Worm (Caenorhabditis elegans) whole organism, L1 larva: ENCODE measurements around the gene R12B2.8.
A peak's percentile ranks its signal among the peaks of the same experiment; 100 is the strongest.

ENCODE experiments used
- C34B4.2 ChIP-seq: sonication (generic microtip); optimal IDR thresholded peaks from 2 replicates; lab custom pipeline; 2017; ENCODE audit warnings: mild to moderate bottlenecking, missing genetic modification characterization, missing compliant biosample characterization
- alr-1 ChIP-seq: fragments of 200-800 bp; sonication (Bioruptor generic); optimal IDR thresholded peaks from 2 replicates; lab custom pipeline; 2018; ENCODE audit warnings: borderline replicate concordance, mild to moderate bottlenecking, missing genetic modification characterization, missing compliant biosample characterization
- ama-1 ChIP-seq: fragments of 150-350 bp; optimal IDR thresholded peaks from 2 replicates; lab custom pipeline; 2014
- blmp-1 ChIP-seq: fragments of 150-350 bp; optimal IDR thresholded peaks from 2 replicates; lab custom pipeline; 2014; ENCODE audit warnings: missing biosample characterization, missing genetic modification characterization
- ceh-63 ChIP-seq: fragments of 200-800 bp; sonication (Bioruptor generic); optimal IDR thresholded peaks from 2 replicates; lab custom pipeline; 2018; ENCODE audit warnings: mild to moderate bottlenecking, missing genetic modification characterization, missing compliant biosample characterization
- ceh-90 ChIP-seq: sonication (generic microtip); optimal IDR thresholded peaks from 2 replicates; lab custom pipeline; 2016; ENCODE audit warnings: missing genetic modification characterization, missing compliant biosample characterization
- dpl-1 ChIP-seq, 3 experiments: fragments of 150-350 bp in 2 of 3; sonication (generic microtip) in 1 of 3; optimal IDR thresholded peaks; 2 replicates each; lab custom pipeline; 2014 to 2017; ENCODE audit warnings: missing biosample characterization in 3 of 3, missing genetic modification characterization in 3 of 3, missing genetic modification reagents in 3 of 3
- efl-1 ChIP-seq, 4 experiments: fragments of 150-350 bp; optimal IDR thresholded peaks in 3 of 4; peaks in 1 of 4; 1 replicate in 1 of 4; 2 replicates in 3 of 4; lab custom pipeline; 2014; ENCODE audit warnings: missing biosample characterization in 2 of 4, missing genetic modification characterization in 2 of 4, missing genetic modification reagents in 2 of 4
- egl-27 ChIP-seq, 2 experiments: fragments of 150-350 bp in 1 of 2; sonication (generic microtip); optimal IDR thresholded peaks; 3 replicates each; lab custom pipeline; 2017 to 2018; ENCODE audit warnings: missing biosample characterization in 2 of 2, missing genetic modification characterization in 2 of 2, missing genetic modification reagents in 2 of 2
- elt-2 ChIP-seq: sonication (generic microtip); optimal IDR thresholded peaks from 2 replicates; lab custom pipeline; 2016; ENCODE audit warnings: missing genetic modification characterization, mild to moderate bottlenecking, inconsistent platforms, missing compliant biosample characterization, missing genetic modification reagents
- elt-3 ChIP-seq, 6 experiments: fragments of 150-350 bp in 1 of 6; sonication (generic microtip); optimal IDR thresholded peaks; 2 replicates each; lab custom pipeline; 2017 to 2018; ENCODE audit warnings: missing biosample characterization in 6 of 6, missing genetic modification characterization in 6 of 6, inconsistent platforms in 1 of 6
- ets-5 ChIP-seq: fragments of 200-800 bp; sonication (Bioruptor generic); IDR thresholded peaks from 2 replicates; pipeline ENCODE4 v1.3.6; 2022; ENCODE audit warnings: missing genetic modification characterization, missing compliant biosample characterization
- hlh-17 ChIP-seq: fragments of 200-800 bp; sonication (Bioruptor generic); optimal IDR thresholded peaks from 2 replicates; lab custom pipeline; 2018; ENCODE audit warnings: missing genetic modification characterization, mild to moderate bottlenecking, missing compliant biosample characterization, moderate library complexity, borderline replicate concordance
- hpl-2 ChIP-seq: fragments of 150-350 bp; optimal IDR thresholded peaks from 2 replicates; lab custom pipeline; 2014; ENCODE audit warnings: missing biosample characterization, missing genetic modification reagents, missing genetic modification characterization
- jun-1 ChIP-seq: fragments of 150-350 bp; optimal IDR thresholded peaks from 2 replicates; lab custom pipeline; 2014; ENCODE audit warnings: missing biosample characterization, missing genetic modification reagents, missing genetic modification characterization
- lin-14 ChIP-seq: fragments of 200-800 bp; sonication (Bioruptor generic); optimal IDR thresholded peaks from 2 replicates; lab custom pipeline; 2018; ENCODE audit warnings: mild to moderate bottlenecking, missing genetic modification characterization, moderate library complexity, missing compliant biosample characterization
- lin-35 ChIP-seq, 2 experiments: fragments of 150-350 bp; optimal IDR thresholded peaks; 2 replicates each; lab custom pipeline; 2014; ENCODE audit warnings: missing biosample characterization in 2 of 2, missing genetic modification characterization in 2 of 2, missing genetic modification reagents in 2 of 2
- lin-39 ChIP-seq: fragments of 150-350 bp; optimal IDR thresholded peaks from 2 replicates; lab custom pipeline; 2014; ENCODE audit warnings: missing biosample characterization, missing genetic modification reagents, missing genetic modification characterization
- mab-9 ChIP-seq: fragments of 200-800 bp; sonication (Bioruptor generic); IDR thresholded peaks from 2 replicates; pipeline ENCODE4 v1.3.6; 2022; ENCODE audit warnings: missing genetic modification reagents, missing genetic modification characterization, missing compliant biosample characterization
- mdl-1 ChIP-seq, 2 experiments: fragments of 150-350 bp; optimal IDR thresholded peaks; 2 replicates each; lab custom pipeline; 2014 to 2017; ENCODE audit warnings: missing biosample characterization in 2 of 2, missing genetic modification characterization in 2 of 2, inconsistent platforms in 1 of 2
- mef-2 ChIP-seq: fragments of 150-350 bp; optimal IDR thresholded peaks from 2 replicates; lab custom pipeline; 2014; ENCODE audit warnings: missing biosample characterization, missing genetic modification characterization
- mep-1 ChIP-seq: fragments of 150-350 bp; optimal IDR thresholded peaks from 2 replicates; lab custom pipeline; 2014; ENCODE audit warnings: missing biosample characterization, missing genetic modification characterization
- nhr-11 ChIP-seq: fragments of 150-350 bp; optimal IDR thresholded peaks from 2 replicates; lab custom pipeline; 2014; ENCODE audit warnings: missing biosample characterization, missing genetic modification characterization
- nhr-12 ChIP-seq: sonication (generic microtip); optimal IDR thresholded peaks from 2 replicates; lab custom pipeline; 2017; ENCODE audit warnings: missing biosample characterization, missing genetic modification characterization
- nhr-19 ChIP-seq: fragments of 200-800 bp; sonication (Bioruptor generic); conservative IDR thresholded peaks from 2 replicates; pipeline ENCODE4 v1.3.6; 2022; ENCODE audit warnings: missing genetic modification characterization, missing compliant biosample characterization
- nhr-20 ChIP-seq: sonication (generic microtip); optimal IDR thresholded peaks from 2 replicates; lab custom pipeline; 2016; ENCODE audit warnings: mild to moderate bottlenecking, missing genetic modification characterization, missing compliant biosample characterization
- nhr-76 ChIP-seq: sonication (generic microtip); optimal IDR thresholded peaks from 2 replicates; lab custom pipeline; 2017; ENCODE audit warnings: missing biosample characterization, missing genetic modification characterization
- nhr-84 ChIP-seq: sonication (generic microtip); optimal IDR thresholded peaks from 2 replicates; lab custom pipeline; 2017; ENCODE audit warnings: missing biosample characterization, missing genetic modification characterization
- nhr-85 ChIP-seq: sonication (generic microtip); peaks from one replicate; lab custom pipeline; 2016; ENCODE audit warnings: missing genetic modification characterization, inconsistent platforms, missing compliant biosample characterization
- nhr-90 ChIP-seq: sonication (generic microtip); optimal IDR thresholded peaks from 2 replicates; lab custom pipeline; 2016; ENCODE audit warnings: mild to moderate bottlenecking, missing genetic modification characterization, missing compliant biosample characterization; ENCODE audit not compliant: poor library complexity
- pag-3 ChIP-seq: sonication (generic microtip); optimal IDR thresholded peaks from 2 replicates; lab custom pipeline; 2017; ENCODE audit warnings: missing genetic modification characterization, mild to moderate bottlenecking, missing compliant biosample characterization, antibody characterized with exemption, borderline replicate concordance; ENCODE audit not compliant: insufficient read depth
- pax-3 ChIP-seq: fragments of 200-800 bp; sonication (Bioruptor generic); optimal IDR thresholded peaks from 2 replicates; lab custom pipeline; 2018; ENCODE audit warnings: mild to moderate bottlenecking, missing genetic modification characterization, moderate library complexity, missing compliant biosample characterization
- rnt-1 ChIP-seq: sonication (generic microtip); optimal IDR thresholded peaks from 2 replicates; lab custom pipeline; 2016; ENCODE audit warnings: mild to moderate bottlenecking, missing genetic modification characterization, moderate library complexity, missing compliant biosample characterization
- snpc-4 ChIP-seq: fragments of 150-350 bp; optimal IDR thresholded peaks from 2 replicates; lab custom pipeline; 2014; ENCODE audit warnings: missing biosample characterization, missing genetic modification characterization
- snu-23 ChIP-seq: sonication (generic microtip); optimal IDR thresholded peaks from 2 replicates; lab custom pipeline; 2016; ENCODE audit warnings: missing genetic modification characterization, missing compliant biosample characterization
- tbx-2 ChIP-seq: sonication (generic microtip); optimal IDR thresholded peaks from 2 replicates; lab custom pipeline; 2016; ENCODE audit warnings: missing genetic modification characterization, missing compliant biosample characterization
- tlp-1 ChIP-seq: fragments of 150-350 bp; optimal IDR thresholded peaks from 2 replicates; lab custom pipeline; 2014; ENCODE audit warnings: missing biosample characterization, missing genetic modification characterization
- unc-130 ChIP-seq: fragments of 150-350 bp; optimal IDR thresholded peaks from 2 replicates; lab custom pipeline; 2017; ENCODE audit warnings: missing biosample characterization, missing genetic modification characterization, inconsistent platforms
- unc-86 ChIP-seq: sonication (generic microtip); optimal IDR thresholded peaks from 2 replicates; lab custom pipeline; 2016; ENCODE audit warnings: missing genetic modification characterization, missing compliant biosample characterization
- ztf-11 ChIP-seq, 2 experiments: sonication (generic microtip); optimal IDR thresholded peaks; 2 replicates each; lab custom pipeline; 2016 to 2017; ENCODE audit warnings: missing genetic modification characterization in 2 of 2, missing biosample characterization in 1 of 2, missing compliant biosample characterization in 1 of 2

R12B2.8 gene

ce11 chrIII:5802971-5803370 is 20.7 kb upstream of the R12B2.8 start, which contains the start of the genes polq-1 and him-10 (continued):
- TF ChIP-seq egl-27 (tag; optimal IDR thresholded peaks at IDR 0.05; lab: Kevin White, UChicago) (no peak), ets-5 (GFP tag; lab: Robert Waterston, UW) (no peak), jun-1 (tag; lab: Kevin White, UChicago) (no peak), mdl-1 (tag; optimal IDR thresholded peaks at IDR 0.05; lab: Kevin White, UChicago) (no peak), ama-1 (lab: Kevin White, UChicago) (no peak)

ce11 chrIII:5805273-5805672 is 18.4 kb upstream of the R12B2.8 start, which contains the start of gene R12B2.3:
TSS of gene R12B2.3 (plus strand) at chrIII:5805573.
- TF ChIP-seq pag-3 (tag; lab: Kevin White, UChicago): no peak
- no peak for TF ChIP-seq egl-27 (tag; optimal IDR thresholded peaks at IDR 0.05; lab: Kevin White, UChicago)
- no peak for TF ChIP-seq mef-2 (tag; lab: Kevin White, UChicago)
- TF ChIP-seq rnt-1 (tag; lab: Kevin White, UChicago): no peak
- no peak for TF ChIP-seq nhr-84 (tag; lab: Kevin White, UChicago)
- TF ChIP-seq ztf-11 (tag; optimal IDR thresholded peaks at IDR 0.05; lab: Kevin White, UChicago): no peak
- no peak for TF ChIP-seq elt-3 (tag; optimal IDR thresholded peaks at IDR 0.05; lab: Kevin White, UChicago)
- TF ChIP-seq nhr-76 (tag; lab: Kevin White, UChicago): no peak
- no peak for TF ChIP-seq mab-9 (GFP tag; lab: Robert Waterston, UW)
- TF ChIP-seq tbx-2: no peak
- no peak for TF ChIP-seq snu-23 (GFP tag; lab: Kevin White, UChicago)
- no peak for TF ChIP-seq ceh-63 (GFP tag; lab: Kevin White, UChicago)
- TF ChIP-seq elt-2: no peak
- TF ChIP-seq, all 84 proteins: peak for 0

- TF ChIP-seq blmp-1 (tag; lab: Kevin White, UChicago): no peak
- no peak for TF ChIP-seq efl-1 (optimal IDR thresholded peaks at IDR 0.05; lab: Kevin White, UChicago)
- no peak for TF ChIP-seq efl-1 (GFP tag; optimal IDR thresholded peaks at IDR 0.05 in 1 of 2; lab: Kevin White, UChicago)
- no peak for TF ChIP-seq alr-1 (tag; lab: Kevin White, UChicago)
Observed at ce11 chrIII:5806720-5807119, 17.0 kb upstream of the R12B2.8 start, which contains the start of gene R12B2.2. TSS of gene R12B2.2 (plus strand) at chrIII:5807020.

- TF ChIP-seq hlh-17 (GFP tag; lab: Kevin White, UChicago) (no peak), rnt-1 (tag; lab: Kevin White, UChicago) (no peak), nhr-85 (tag; lab: Kevin White, UChicago) (peak; percentile 14), nhr-19 (GFP tag; lab: Robert Waterston, UW) (no peak), dpl-1 (GFP tag; optimal IDR thresholded peaks at IDR 0.05; lab: Kevin White, UChicago) (no peak), lin-14 (GFP tag; lab: Kevin White, UChicago) (peak; percentile 14), unc-130 (tag; lab: Kevin White, UChicago) (no peak)
Observed at ce11 chrIII:5810012-5810411, 13.7 kb upstream of the R12B2.8 start.

- no peak for TF ChIP-seq lin-39 (tag; lab: Kevin White, UChicago)
- TF ChIP-seq pax-3 (tag; lab: Kevin White, UChicago): no peak
- no peak for TF ChIP-seq lin-35 (GFP tag; optimal IDR thresholded peaks at IDR 0.05; lab: Kevin White, UChicago)
Observed at ce11 chrIII:5811957-5812356, 11.8 kb upstream of the R12B2.8 start.

- peak; percentile 66 for TF ChIP-seq lin-14 (GFP tag; lab: Kevin White, UChicago)
- TF ChIP-seq tlp-1 (tag; lab: Kevin White, UChicago): no peak
- TF ChIP-seq nhr-90 (tag; lab: Kevin White, UChicago): no peak
- no peak for TF ChIP-seq snpc-4
- no peak for TF ChIP-seq jun-1 (tag; lab: Kevin White, UChicago)
- no peak for TF ChIP-seq ceh-90
- no peak for TF ChIP-seq unc-86
- TF ChIP-seq alr-1 (tag; lab: Kevin White, UChicago): no peak
- TF ChIP-seq nhr-12 (tag; lab: Kevin White, UChicago): no peak
- TF ChIP-seq C34B4.2 (tag; lab: Kevin White, UChicago): no peak
- TF ChIP-seq mep-1: peak; percentile 31
- no peak for TF ChIP-seq hpl-2 (GFP tag; lab: Kevin White, UChicago)
- no peak for TF ChIP-seq nhr-11 (tag; lab: Kevin White, UChicago)
- TF ChIP-seq snu-23 (GFP tag; lab: Kevin White, UChicago): peak; percentile 32
- TF ChIP-seq elt-3 (tag; optimal IDR thresholded peaks at IDR 0.05; lab: Kevin White, UChicago): peak in 4 of 6 experiments; percentile 7 to 66 (median 34)
- TF ChIP-seq mdl-1 (tag; optimal IDR thresholded peaks at IDR 0.05; lab: Kevin White, UChicago): no peak
- TF ChIP-seq nhr-20 (tag; lab: Kevin White, UChicago): peak; percentile 36
- TF ChIP-seq lin-39 (tag; lab: Kevin White, UChicago): no peak
- no peak for TF ChIP-seq efl-1 (optimal IDR thresholded peaks at IDR 0.05; lab: Kevin White, UChicago)
- TF ChIP-seq efl-1 (GFP tag; optimal IDR thresholded peaks at IDR 0.05 in 1 of 2; lab: Kevin White, UChicago): peak in 1 of 2 experiments; percentile 68
- peak; percentile 64 for TF ChIP-seq nhr-85 (tag; lab: Kevin White, UChicago)
Observed at ce11 chrIII:5812672-5813071, 11.0 kb upstream of the R12B2.8 start.
